Fruit fly (Drosophila melanogaster): Measurements from ENCODE around the gene Rint1.
A peak's percentile ranks its signal among the peaks of the same experiment; 100 is the strongest.

Gene Rint1

DNA sequence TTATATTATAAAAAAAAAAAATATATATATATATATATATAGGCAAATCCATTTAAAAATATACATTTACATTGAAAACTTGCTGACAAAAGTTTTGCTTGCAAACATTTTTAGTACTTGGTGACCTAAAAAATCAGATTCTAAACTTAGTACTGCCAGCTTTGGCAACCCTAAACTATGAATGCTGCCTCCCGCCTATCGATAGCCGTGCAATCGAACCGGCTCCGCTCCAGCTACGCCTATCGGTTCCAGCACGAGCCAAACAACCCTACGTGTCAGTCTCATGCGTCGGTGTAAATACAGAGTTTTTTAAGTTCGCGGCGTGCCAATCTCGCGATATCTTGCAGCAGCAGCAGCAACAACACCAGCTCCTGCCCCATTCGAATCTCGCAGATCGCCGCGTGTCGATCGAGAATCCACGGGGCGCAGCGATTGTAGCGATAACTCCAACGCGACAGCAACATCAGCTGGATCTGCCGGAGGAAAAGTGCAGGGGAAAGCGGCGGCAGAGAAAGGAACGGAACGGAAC, 37.0 kb downstream of the Rint1 start, which contains the start of gene Sec63 (continued):
- TF ChIP-seq Antp (GFP tag; optimal IDR thresholded peaks at IDR 0.05) = peak; percentile 35
- TF ChIP-seq Sry-β (GFP tag; optimal IDR thresholded peaks at IDR 0.05) = peak; percentile 27
- peak; percentile 10 for TF ChIP-seq CG9609 (GFP tag; optimal IDR thresholded peaks at IDR 0.05)
- peak; percentile 60 for TF ChIP-seq CG11504 (tag; optimal IDR thresholded peaks at IDR 0.05)
- TF ChIP-seq lab (GFP tag; optimal IDR thresholded peaks at IDR 0.05) = peak; percentile 50
- no peak for TF ChIP-seq jigr1 (GFP tag; IDR thresholded peaks at IDR 0.05)
- TF ChIP-seq Taf1 (GFP tag; IDR thresholded peaks at IDR 0.05) = peak; percentile 48; the same call in 1 of the 2 replicates
- TF ChIP-seq BEAF-32 (GFP tag; optimal IDR thresholded peaks at IDR 0.05) = peak; percentile 84
- peak; percentile 25 for TF ChIP-seq CG12299 (tag; optimal IDR thresholded peaks at IDR 0.05)
- peak in 1 of 2 experiments; percentile 74 for TF ChIP-seq crp (GFP tag; optimal IDR thresholded peaks at IDR 0.05)
- TF ChIP-seq CG3995 (GFP tag; optimal IDR thresholded peaks at IDR 0.05) = peak; percentile 27
- peak; percentile 35 for TF ChIP-seq ind (GFP tag; optimal IDR thresholded peaks at IDR 0.05)
- TF ChIP-seq cwo (GFP tag; optimal IDR thresholded peaks at IDR 0.05) = no peak
- peak; percentile 21 for TF ChIP-seq nerfin-1 (tag; optimal IDR thresholded peaks at IDR 0.05)
- TF ChIP-seq CG10959 (GFP tag; IDR thresholded peaks at IDR 0.05) = 0 out of 2 replicates have a peak, but pooled peaks have one; percentile 14
- peak; percentile 1 for TF ChIP-seq Myb (GFP tag; optimal IDR thresholded peaks at IDR 0.05)
- peak; percentile 49 for TF ChIP-seq CG8388 (GFP tag; optimal IDR thresholded peaks at IDR 0.05)
- no peak for TF ChIP-seq D (optimal IDR thresholded peaks at IDR 0.05)
- peak; percentile 3 for TF ChIP-seq D (GFP tag; optimal IDR thresholded peaks at IDR 0.05)
- peak; percentile 30 for TF ChIP-seq CG15696 (tag; optimal IDR thresholded peaks at IDR 0.05)
- peak; percentile 51 for TF ChIP-seq Dad (GFP tag; optimal IDR thresholded peaks at IDR 0.05)
- 0 out of 2 replicates have a peak, but pooled peaks have one; percentile 32 for TF ChIP-seq ranshi (GFP tag; IDR thresholded peaks at IDR 0.05)
- TF ChIP-seq nom (GFP tag; optimal IDR thresholded peaks at IDR 0.05) = no peak
- peak; percentile 89 for TF ChIP-seq tna (GFP tag; IDR thresholded peaks at IDR 0.05; ENCODE audit: partially characterized antibody)
- peak; percentile 36 for TF ChIP-seq odd (GFP tag; optimal IDR thresholded peaks at IDR 0.05)
- peak; percentile 46 for TF ChIP-seq CG13123 (GFP tag; optimal IDR thresholded peaks at IDR 0.05)
- peak; percentile 45 for TF ChIP-seq CHES-1-like (GFP tag; optimal IDR thresholded peaks at IDR 0.05)
- TF ChIP-seq CG5245 (GFP tag; optimal IDR thresholded peaks at IDR 0.05) = peak; percentile 54
- no peak for TF ChIP-seq ftz-f1 (GFP tag; optimal IDR thresholded peaks at IDR 0.05)
- peak; percentile 36 for TF ChIP-seq Abd-B (GFP tag; optimal IDR thresholded peaks at IDR 0.05)
- TF ChIP-seq Nf-YA (GFP tag; IDR thresholded peaks at IDR 0.05) = no peak
- TF ChIP-seq CG17359 (tag; optimal IDR thresholded peaks at IDR 0.05) = peak; percentile 49
- TF ChIP-seq CG15514 (GFP tag; optimal IDR thresholded peaks at IDR 0.05) = peak; percentile 100
- TF ChIP-seq CG17802 (tag; optimal IDR thresholded peaks at IDR 0.05) = no peak
- TF ChIP-seq HHEX (GFP tag; optimal IDR thresholded peaks at IDR 0.05) = peak; percentile 34
- 0 out of 2 replicates have a peak, but pooled peaks have one; percentile 9 for TF ChIP-seq Ravus (GFP tag; IDR thresholded peaks at IDR 0.05)
- TF ChIP-seq CG10462 (GFP tag; optimal IDR thresholded peaks at IDR 0.05) = no peak
- peak; percentile 88 for TF ChIP-seq Opbp (GFP tag; IDR thresholded peaks at IDR 0.05; ENCODE audit: partially characterized antibody)
- no peak for TF ChIP-seq CG31224 (GFP tag; IDR thresholded peaks at IDR 0.05)
- no peak for TF ChIP-seq chif (GFP tag; optimal IDR thresholded peaks at IDR 0.05)
- no peak for TF ChIP-seq NK7.1 (GFP tag; optimal IDR thresholded peaks at IDR 0.05)
- TF ChIP-seq zf30C (GFP tag; optimal IDR thresholded peaks at IDR 0.05) = peak; percentile 3
- no peak for TF ChIP-seq Oaz (GFP tag; IDR thresholded peaks at IDR 0.05)
- peak; percentile 53; the same call in 1 of the 2 replicates for TF ChIP-seq E2f2 (GFP tag; IDR thresholded peaks at IDR 0.05)
- peak; percentile 37; the same call in 1 of the 3 replicates for TF ChIP-seq CG17361 (GFP tag; IDR thresholded peaks at IDR 0.05)
- TF ChIP-seq CG31441 (GFP tag; IDR thresholded peaks at IDR 0.05) = peak; percentile 51; the same call in 1 of the 2 replicates
- TF ChIP-seq CG32532 (GFP tag; IDR thresholded peaks at IDR 0.05) = peak; percentile 61
- TF ChIP-seq CG11456 (GFP tag; IDR thresholded peaks at IDR 0.05) = peak; percentile 68; the same call in 1 of the 3 replicates
- TF ChIP-seq CG15011 (GFP tag; optimal IDR thresholded peaks at IDR 0.05) = no peak

All from whole organism, embryonic.